Fruit fly (Drosophila melanogaster) whole organism, pupa: ENCODE data around the gene pit.

ENCODE experiments used
- CG10348 ChIP-seq: fragments of 200-800 bp; sonication (Bioruptor generic); IDR thresholded peaks from 2 replicates; pipeline ENCODE4 v1.3.6; 2022; ENCODE audit warnings: missing biosample characterization, missing genetic modification characterization
- CG12605 ChIP-seq: fragments of 200-800 bp; sonication (Bioruptor generic); IDR thresholded peaks from 2 replicates; pipeline ENCODE4 v1.3.6; 2022; ENCODE audit warnings: missing biosample characterization, missing genetic modification characterization
- CG13204 ChIP-seq: fragments of 200-800 bp; sonication (Bioruptor generic); optimal IDR thresholded peaks from 2 replicates; lab custom pipeline; 2018; ENCODE audit warnings: missing biosample characterization, mild to moderate bottlenecking, missing genetic modification characterization, moderate library complexity
- CG14655 ChIP-seq: fragments of 200-800 bp; sonication (Bioruptor generic); optimal IDR thresholded peaks from 3 replicates; lab custom pipeline; 2017; ENCODE audit warnings: mild to moderate bottlenecking, missing biosample characterization, missing genetic modification reagents, missing genetic modification characterization
- CG15710 ChIP-seq: fragments of 200-800 bp; sonication (Bioruptor generic); optimal IDR thresholded peaks from 2 replicates; lab custom pipeline; 2018; ENCODE audit warnings: missing biosample characterization, mild to moderate bottlenecking, missing genetic modification characterization, moderate library complexity
- CG17806 ChIP-seq: fragments of 200-800 bp; sonication (Bioruptor generic); optimal IDR thresholded peaks from 2 replicates; lab custom pipeline; 2018; ENCODE audit warnings: missing biosample characterization, mild to moderate bottlenecking, missing genetic modification characterization, moderate library complexity
- CG32121 ChIP-seq: fragments of 200-800 bp; sonication (Bioruptor generic); IDR thresholded peaks from 2 replicates; pipeline ENCODE4 v1.3.6; 2022; ENCODE audit warnings: missing biosample characterization, missing genetic modification characterization
- CG34367 ChIP-seq: fragments of 200-800 bp; sonication (Bioruptor generic); optimal IDR thresholded peaks from 2 replicates; lab custom pipeline; 2018; ENCODE audit warnings: missing biosample characterization, mild to moderate bottlenecking, missing genetic modification characterization
- CG4496 ChIP-seq: fragments of 200-800 bp; sonication (Bioruptor generic); IDR thresholded peaks from 3 replicates; pipeline ENCODE4 v1.3.6; 2022; ENCODE audit warnings: missing biosample characterization, missing genetic modification characterization
- CG8159 ChIP-seq: fragments of 200-800 bp; sonication (Bioruptor generic); optimal IDR thresholded peaks from 3 replicates; lab custom pipeline; 2018; ENCODE audit warnings: missing biosample characterization, mild to moderate bottlenecking, missing genetic modification characterization, moderate library complexity
- CG8301 ChIP-seq: fragments of 200-800 bp; sonication (Bioruptor generic); optimal IDR thresholded peaks from 2 replicates; lab custom pipeline; 2018; ENCODE audit warnings: missing biosample characterization, mild to moderate bottlenecking, missing genetic modification characterization
- CG9948 ChIP-seq: fragments of 200-800 bp; sonication (Bioruptor generic); optimal IDR thresholded peaks from 2 replicates; lab custom pipeline; 2018; ENCODE audit warnings: missing biosample characterization, mild to moderate bottlenecking, missing genetic modification characterization, moderate library complexity
- D1 ChIP-seq: fragments of 200-800 bp; sonication (Bioruptor generic); optimal IDR thresholded peaks from 2 replicates; lab custom pipeline; 2018; ENCODE audit warnings: missing biosample characterization, mild to moderate bottlenecking, missing genetic modification characterization, moderate library complexity
- EcR ChIP-seq: fragments of 200-800 bp; sonication (Bioruptor generic); optimal IDR thresholded peaks from 3 replicates; lab custom pipeline; 2019; ENCODE audit warnings: missing biosample characterization, missing genetic modification characterization, mild to moderate bottlenecking, moderate library complexity, missing genetic modification reagents
- Ets98B ChIP-seq: fragments of 200-800 bp; sonication (Bioruptor generic); IDR thresholded peaks from 2 replicates; pipeline ENCODE4 v1.3.6; 2022; ENCODE audit warnings: missing biosample characterization, missing genetic modification characterization
- Pif1A ChIP-seq: fragments of 200-800 bp; sonication (Bioruptor generic); optimal IDR thresholded peaks from 3 replicates; lab custom pipeline; 2016; ENCODE audit warnings: missing biosample characterization, missing genetic modification characterization
- Pif1B ChIP-seq: fragments of 200-800 bp; sonication (Bioruptor generic); optimal IDR thresholded peaks from 3 replicates; lab custom pipeline; 2016; ENCODE audit warnings: missing biosample characterization, missing genetic modification characterization
- Snoo ChIP-seq: fragments of 200-800 bp; sonication (Bioruptor generic); optimal IDR thresholded peaks from 3 replicates; lab custom pipeline; 2017; ENCODE audit warnings: missing biosample characterization, mild to moderate bottlenecking, missing genetic modification characterization, inconsistent platforms
- fd96Ca ChIP-seq: fragments of 200-800 bp; sonication (Bioruptor generic); IDR thresholded peaks from 3 replicates; pipeline ENCODE4 v1.3.6; 2022; ENCODE audit warnings: missing biosample characterization, missing genetic modification characterization
- gl ChIP-seq: fragments of 200-800 bp; sonication (Bioruptor generic); optimal IDR thresholded peaks from 2 replicates; lab custom pipeline; 2018; ENCODE audit warnings: missing biosample characterization, mild to moderate bottlenecking, missing genetic modification characterization
- rn ChIP-seq: fragments of 200-800 bp; sonication (Bioruptor generic); IDR thresholded peaks from 2 replicates; pipeline ENCODE4 v1.3.6; 2022; ENCODE audit warnings: missing biosample characterization, missing genetic modification characterization

Gene pit

dm6 chr3R:22026922-22027742, 7.0 kb upstream of the pit start, which contains the start of the genes Cchl and ND-42:
TSS of gene Cchl (minus strand) at chr3R:22027480.
TSS of gene ND-42 (plus strand) at chr3R:22027709.
- TF ChIP-seq CG34367 (tag; lab: Kevin White, UChicago) (peak; percentile 70), fd96Ca (peak; percentile 77; the same call in 2 of the 3 replicates), CG13204 (no peak), CG4496 (GFP tag; lab: Robert Waterston, UW) (peak; percentile 75), CG8301 (no peak), EcR (no peak), Pif1A (GFP tag; lab: Kevin White, UChicago) (no peak), Ets98B (GFP tag; lab: Robert Waterston, UW) (peak; percentile 75), D1 (tag; lab: Kevin White, UChicago) (no peak), CG8159 (tag; lab: Kevin White, UChicago) (peak; percentile 79), CG14655 (GFP tag; lab: Kevin White, UChicago) (no peak), CG9948 (peak; percentile 48), CG12605 (peak; percentile 27), CG10348 (GFP tag; lab: Robert Waterston, UW) (no peak), CG17806 (tag; lab: Kevin White, UChicago) (peak; percentile 66), Pif1B (no peak), rn (GFP tag; lab: Robert Waterston, UW) (no peak; the same call in none of the 2 replicates), gl (tag; lab: Kevin White, UChicago) (peak; percentile 18), Snoo (tag; lab: Kevin White, UChicago) (peak; percentile 79), CG32121 (peak; percentile 46; the same call in 1 of the 2 replicates), CG15710 (tag; lab: Kevin White, UChicago) (peak; percentile 79)

dm6 chr3R:22027743-22028099, 6.4 kb upstream of the pit start:
- TF ChIP-seq CG14655 (GFP tag; lab: Kevin White, UChicago) (no peak), CG32121 (no peak), Snoo (tag; lab: Kevin White, UChicago) (no peak)
- TF ChIP-seq, all 21 proteins: peak for 0

DNA sequence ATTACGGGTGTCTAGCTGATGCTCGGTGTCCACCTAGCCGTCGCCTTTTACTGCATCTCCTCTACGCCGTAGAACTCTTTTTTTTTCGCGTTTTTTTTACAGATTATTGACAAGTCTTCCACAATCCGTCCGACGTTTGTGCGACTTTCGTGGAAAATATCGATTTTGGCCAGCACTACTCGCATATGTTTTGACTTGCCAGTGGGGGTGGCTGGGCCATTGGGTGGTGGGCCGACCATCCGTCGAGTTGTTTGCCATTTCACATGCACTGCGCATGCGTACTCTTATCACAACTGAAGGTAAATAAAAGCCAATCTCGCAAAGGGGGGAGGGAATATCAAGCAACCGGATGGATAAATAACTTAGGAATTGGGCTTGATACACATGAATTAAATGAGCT, 2.4 kb upstream of the pit start, which contains the start of gene CG13409:
CG13409 (minus strand) TSS at position 163 of the 400 bp plus-strand sequence.
- TF ChIP-seq D1 (tag; lab: Kevin White, UChicago) (no peak), Snoo (tag; lab: Kevin White, UChicago) (no peak), CG17806 (tag; lab: Kevin White, UChicago) (no peak)

dm6 chr3R:22035552-22035951, 1.5 kb downstream of the pit start:
- TF ChIP-seq gl (tag; lab: Kevin White, UChicago) (no peak), CG32121 (no peak), EcR (peak; percentile 39)

- TF ChIP-seq CG13204 (no peak), CG17806 (tag; lab: Kevin White, UChicago) (peak; percentile 37), CG14655 (GFP tag; lab: Kevin White, UChicago) (no peak), CG4496 (GFP tag; lab: Robert Waterston, UW) (peak; percentile 92), CG8159 (tag; lab: Kevin White, UChicago) (no peak), CG15710 (tag; lab: Kevin White, UChicago) (peak; percentile 49), CG32121 (peak; percentile 90), gl (tag; lab: Kevin White, UChicago) (no peak), Ets98B (GFP tag; lab: Robert Waterston, UW) (peak; percentile 90), CG12605 (peak; percentile 85), CG8301 (no peak), EcR (no peak), Pif1A (GFP tag; lab: Kevin White, UChicago) (no peak), Snoo (tag; lab: Kevin White, UChicago) (peak; percentile 57), D1 (tag; lab: Kevin White, UChicago) (no peak), rn (GFP tag; lab: Robert Waterston, UW) (peak; percentile 66), Pif1B (no peak), CG9948 (peak; percentile 31), CG34367 (tag; lab: Kevin White, UChicago) (no peak), fd96Ca (peak; percentile 89), CG10348 (GFP tag; lab: Robert Waterston, UW) (no peak)
Measured at dm6 chr3R:22039480-22039879, 5.4 kb downstream of the pit start.

dm6 chr3R:22040400-22040799, 6.3 kb downstream of the pit start:
- TF ChIP-seq CG17806 (tag; lab: Kevin White, UChicago) (no peak), Ets98B (GFP tag; lab: Robert Waterston, UW) (no peak), EcR (no peak), CG8301 (no peak), CG4496 (GFP tag; lab: Robert Waterston, UW) (no peak)
